Worm (Caenorhabditis elegans) whole organism, L3 larva: ENCODE data around the gene W08F4.7.
"Not testable (repeated sequence)": the region's sequence is repeated elsewhere in the genome, so short reads cannot be mapped to it uniquely, and the experiment has no call there.

Experiments
- ceh-16 ChIP-seq: sonication (generic microtip); optimal IDR thresholded peaks from 2 replicates; lab custom pipeline; 2017; ENCODE audit warnings: missing biosample characterization, missing genetic modification characterization
- ceh-28 ChIP-seq: fragments of 150-350 bp; optimal IDR thresholded peaks from 2 replicates; lab custom pipeline; 2014; ENCODE audit warnings: missing biosample characterization, missing genetic modification reagents, missing genetic modification characterization
- ceh-82 ChIP-seq: fragments of 150-350 bp; optimal IDR thresholded peaks from 2 replicates; lab custom pipeline; 2014; ENCODE audit warnings: missing biosample characterization, missing genetic modification characterization
- egl-27 ChIP-seq: sonication (generic microtip); optimal IDR thresholded peaks from 4 replicates; lab custom pipeline; 2017; ENCODE audit warnings: missing biosample characterization, missing genetic modification reagents, missing genetic modification characterization
- egl-5 ChIP-seq: fragments of 150-350 bp; optimal IDR thresholded peaks from 2 replicates; lab custom pipeline; 2017; ENCODE audit warnings: missing biosample characterization, missing genetic modification reagents, missing genetic modification characterization, inconsistent platforms
- elt-1 ChIP-seq: fragments of 150-350 bp; optimal IDR thresholded peaks from 2 replicates; lab custom pipeline; 2014; ENCODE audit warnings: missing biosample characterization, missing genetic modification characterization
- elt-2 ChIP-seq: sonication (generic microtip); optimal IDR thresholded peaks from 2 replicates; lab custom pipeline; 2016; ENCODE audit warnings: missing genetic modification reagents, mild to moderate bottlenecking, missing genetic modification characterization, missing compliant biosample characterization
- fkh-10 ChIP-seq: sonication (generic microtip); optimal IDR thresholded peaks from 2 replicates; lab custom pipeline; 2017; ENCODE audit warnings: missing biosample characterization, missing genetic modification reagents, missing genetic modification characterization
- fkh-2 ChIP-seq: fragments of 150-350 bp; optimal IDR thresholded peaks from 2 replicates; lab custom pipeline; 2014; ENCODE audit warnings: missing biosample characterization, missing genetic modification reagents, missing genetic modification characterization
- hmg-11 ChIP-seq: sonication (generic microtip); optimal IDR thresholded peaks from 2 replicates; lab custom pipeline; 2016; ENCODE audit warnings: missing genetic modification characterization, missing compliant biosample characterization
- jun-1 ChIP-seq: fragments of 150-350 bp; optimal IDR thresholded peaks from 2 replicates; lab custom pipeline; 2014; ENCODE audit warnings: missing biosample characterization, missing genetic modification reagents, missing genetic modification characterization
- lin-39 ChIP-seq: fragments of 150-350 bp; optimal IDR thresholded peaks from 2 replicates; lab custom pipeline; 2018; ENCODE audit warnings: missing biosample characterization, missing genetic modification reagents, missing genetic modification characterization
- lsy-12 ChIP-seq: sonication (generic microtip); optimal IDR thresholded peaks from 2 replicates; lab custom pipeline; 2016; ENCODE audit warnings: mild to moderate bottlenecking, missing genetic modification characterization, missing compliant biosample characterization
- mdl-1 ChIP-seq: fragments of 150-350 bp; optimal IDR thresholded peaks from 2 replicates; lab custom pipeline; 2014; ENCODE audit warnings: missing biosample characterization, missing genetic modification characterization
- mml-1 ChIP-seq: fragments of 150-350 bp; sonication (generic microtip); optimal IDR thresholded peaks from 3 replicates; lab custom pipeline; 2014; ENCODE audit warnings: missing biosample characterization, missing genetic modification characterization
- nhr-237 ChIP-seq: fragments of 150-350 bp; optimal IDR thresholded peaks from 2 replicates; lab custom pipeline; 2014; ENCODE audit warnings: missing biosample characterization, missing genetic modification characterization
- nhr-25 ChIP-seq: sonication (generic microtip); optimal IDR thresholded peaks from 2 replicates; lab custom pipeline; 2017; ENCODE audit warnings: missing biosample characterization, missing genetic modification characterization
- nhr-28 ChIP-seq: fragments of 150-350 bp; optimal IDR thresholded peaks from 2 replicates; lab custom pipeline; 2014; ENCODE audit warnings: missing biosample characterization, missing genetic modification characterization
- nhr-76 ChIP-seq: fragments of 150-350 bp; sonication (generic microtip); optimal IDR thresholded peaks from 5 replicates; lab custom pipeline; 2014; ENCODE audit warnings: missing biosample characterization, missing genetic modification characterization
- nhr-77 ChIP-seq: fragments of 150-350 bp; optimal IDR thresholded peaks from 2 replicates; lab custom pipeline; 2014; ENCODE audit warnings: missing biosample characterization, missing genetic modification characterization
- pha-4 ChIP-seq: fragments of 150-350 bp; optimal IDR thresholded peaks from 2 replicates; lab custom pipeline; 2014; ENCODE audit warnings: missing biosample characterization, missing genetic modification reagents, missing genetic modification characterization
- pqm-1 ChIP-seq: fragments of 150-350 bp; optimal IDR thresholded peaks from 2 replicates; lab custom pipeline; 2017; ENCODE audit warnings: missing biosample characterization, missing genetic modification characterization, inconsistent platforms
- sea-2 ChIP-seq: fragments of 150-350 bp; sonication (generic microtip); optimal IDR thresholded peaks from 4 replicates; lab custom pipeline; 2014; ENCODE audit warnings: missing biosample characterization, missing genetic modification reagents, missing genetic modification characterization
- tbx-2 ChIP-seq: sonication (generic microtip); optimal IDR thresholded peaks from 2 replicates; lab custom pipeline; 2016; ENCODE audit warnings: mild to moderate bottlenecking, missing genetic modification characterization, missing compliant biosample characterization
- unc-39 ChIP-seq: sonication (generic microtip); optimal IDR thresholded peaks from 4 replicates; lab custom pipeline; 2017; ENCODE audit warnings: missing biosample characterization, missing genetic modification characterization
- ztf-11 ChIP-seq: fragments of 150-350 bp; optimal IDR thresholded peaks from 2 replicates; lab custom pipeline; 2014; ENCODE audit warnings: missing biosample characterization, missing genetic modification characterization
- ztf-4 ChIP-seq: fragments of 150-350 bp; optimal IDR thresholded peaks from 2 replicates; lab custom pipeline; 2014; ENCODE audit warnings: missing biosample characterization, missing genetic modification characterization

W08F4.7 gene

ce11 chrII:624443-624842 is 46.9 kb upstream of the W08F4.7 start, which contains the start of gene T04B8.5:
TSS of gene T04B8.5 (minus strand) at chrII:624543.
- no peak for TF ChIP-seq sea-2 (GFP tag; lab: Kevin White, UChicago)
- no peak for TF ChIP-seq nhr-28 (tag; lab: Kevin White, UChicago)
- TF ChIP-seq hmg-11 (tag; lab: Kevin White, UChicago): no peak
- TF ChIP-seq pha-4 (tag; lab: Kevin White, UChicago): no peak
- no peak for TF ChIP-seq pqm-1 (tag; lab: Kevin White, UChicago)
- no peak for TF ChIP-seq tbx-2 (tag; lab: Kevin White, UChicago)
- TF ChIP-seq lin-39: no peak
- no peak for TF ChIP-seq nhr-25
- TF ChIP-seq mml-1 (tag; lab: Kevin White, UChicago): no peak
- TF ChIP-seq fkh-2 (tag; lab: Kevin White, UChicago): no peak
- no peak for TF ChIP-seq elt-1 (tag; lab: Kevin White, UChicago)
- no peak for TF ChIP-seq mdl-1 (tag; lab: Kevin White, UChicago)
- no peak for TF ChIP-seq egl-27 (tag; lab: Kevin White, UChicago)
- no peak for TF ChIP-seq jun-1
- no peak for TF ChIP-seq ceh-16 (tag; lab: Kevin White, UChicago)
- no peak for TF ChIP-seq lsy-12 (tag; lab: Kevin White, UChicago)

DNA sequence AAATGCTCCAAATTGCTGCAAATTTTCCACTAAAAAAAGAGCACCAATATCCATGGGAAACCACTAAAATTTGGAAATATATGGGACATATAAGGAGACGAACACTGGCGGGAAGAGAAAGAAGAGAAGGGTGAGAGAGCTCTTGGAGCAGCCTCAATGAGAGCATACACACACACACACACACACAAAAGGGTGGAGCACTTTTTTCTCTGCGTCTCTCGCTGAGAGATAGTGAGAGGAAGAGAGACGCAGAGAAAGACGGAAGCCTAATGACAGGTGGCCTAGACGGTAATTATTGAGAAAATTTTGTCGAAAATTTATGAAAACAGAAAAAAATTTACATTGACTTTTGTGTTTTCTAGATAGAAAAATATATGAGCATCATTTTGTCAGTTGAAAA is 44.9 kb upstream of the W08F4.7 start:
- TF ChIP-seq elt-2 (tag; lab: Kevin White, UChicago) (peak; percentile 28), pha-4 (tag; lab: Kevin White, UChicago) (peak; percentile 60), hmg-11 (tag; lab: Kevin White, UChicago) (peak; percentile 50), lin-39 (peak; percentile 50), fkh-10 (GFP tag; lab: Kevin White, UChicago) (no peak)
- TF ChIP-seq, all 47 proteins: peak for 4

ce11 chrII:621141-621540 is 43.6 kb upstream of the W08F4.7 start:
- peak; percentile 63 for TF ChIP-seq pha-4 (tag; lab: Kevin White, UChicago)
- peak; percentile 70 for TF ChIP-seq pqm-1 (tag; lab: Kevin White, UChicago)
- TF ChIP-seq nhr-237 (tag; lab: Kevin White, UChicago): no peak
- peak; percentile 64 for TF ChIP-seq elt-2 (tag; lab: Kevin White, UChicago)

DNA sequence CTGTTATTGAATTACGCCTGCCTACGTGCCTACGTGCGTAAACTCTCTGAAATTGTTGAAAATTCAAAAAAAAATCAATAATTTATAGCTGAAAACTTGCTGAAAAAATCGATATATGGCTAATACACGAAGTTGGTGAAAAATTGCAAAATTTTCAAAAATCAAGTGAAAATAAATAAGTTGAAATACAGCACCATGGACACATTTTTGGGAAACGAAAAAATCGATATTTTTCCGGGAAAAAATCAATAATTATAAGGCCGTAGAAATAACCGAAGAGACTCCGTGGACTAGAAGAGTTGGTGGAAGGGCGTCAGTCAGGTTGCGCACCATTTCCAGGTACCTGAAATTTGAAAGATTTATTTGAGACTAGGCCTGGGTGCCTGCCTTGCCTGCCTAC is 37.2 kb upstream of the W08F4.7 start:
- TF ChIP-seq egl-5 (tag; lab: Kevin White, UChicago) (no peak), ceh-28 (tag; lab: Kevin White, UChicago) (peak; percentile 84)

DNA sequence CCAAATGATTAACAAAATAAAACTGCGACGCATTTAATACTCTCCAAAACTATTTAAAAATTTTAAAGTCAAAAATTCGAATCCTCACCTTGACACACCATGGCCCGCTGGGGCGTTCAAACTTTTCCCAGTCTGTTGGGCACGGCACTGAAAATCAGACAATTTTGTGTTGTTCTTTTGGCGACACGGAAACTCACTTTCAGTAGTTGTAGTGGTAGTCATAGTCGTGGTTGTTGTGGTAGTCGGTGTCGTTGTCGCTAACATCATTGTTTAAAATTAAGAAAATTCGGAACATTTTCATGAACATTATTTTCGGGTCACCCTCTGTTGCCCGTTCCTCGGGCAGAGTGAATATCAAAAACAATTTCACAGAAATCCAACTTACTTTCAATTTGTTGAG is 34.8 kb upstream of the W08F4.7 start, which contains the start of gene clec-118:
TSS of gene clec-118 (minus strand) at position 101 of the 400 bp plus-strand sequence.
- TF ChIP-seq elt-2 (tag; lab: Kevin White, UChicago); nhr-25; ceh-82 (tag; lab: Kevin White, UChicago): not testable (repeated sequence)

ce11 chrII:608757-609156 is 31.2 kb upstream of the W08F4.7 start, which contains the start of gene W04H10.1:
TSS of gene W04H10.1 (plus strand) at chrII:609057.
- TF ChIP-seq nhr-28 (tag; lab: Kevin White, UChicago) (no peak), unc-39 (tag; lab: Kevin White, UChicago) (no peak), ztf-11 (no peak), mdl-1 (tag; lab: Kevin White, UChicago) (no peak), ceh-16 (tag; lab: Kevin White, UChicago) (no peak)
- TF ChIP-seq, all 47 proteins: peak for 0

ce11 chrII:608341-608740 is 30.8 kb upstream of the W08F4.7 start, which contains the start of gene W04H10.6:
TSS of gene W04H10.6 (minus strand) at chrII:608441.
- TF ChIP-seq nhr-28 (tag; lab: Kevin White, UChicago) (no peak), nhr-25 (peak; percentile 22), nhr-76 (tag; lab: Kevin White, UChicago) (no peak), nhr-77 (tag; lab: Kevin White, UChicago) (no peak), ztf-4 (no peak), tbx-2 (tag; lab: Kevin White, UChicago) (no peak)
- TF ChIP-seq, all 47 proteins: peak for 1
